Worm (Caenorhabditis elegans) whole organism, late embryonic: ENCODE data around the gene nhr-253.

Experiments used
- C38D4.7 ChIP-seq: fragments of 200-800 bp; sonication (Bioruptor generic); optimal IDR thresholded peaks from 2 replicates; lab custom pipeline; 2018; ENCODE audit warnings: mild to moderate bottlenecking, missing genetic modification characterization, moderate library complexity, missing compliant biosample characterization
- Y22D7AL.16 ChIP-seq: sonication (generic microtip); optimal IDR thresholded peaks from 2 replicates; lab custom pipeline; 2016; ENCODE audit warnings: missing genetic modification characterization, missing compliant biosample characterization
- ahr-1 ChIP-seq: sonication (generic microtip); optimal IDR thresholded peaks from 2 replicates; lab custom pipeline; 2016; ENCODE audit warnings: missing genetic modification characterization, missing compliant biosample characterization
- ama-1 ChIP-seq: fragments of 150-350 bp; optimal IDR thresholded peaks from 2 replicates; lab custom pipeline; 2014
- ceh-22 ChIP-seq: sonication (generic microtip); optimal IDR thresholded peaks from 2 replicates; lab custom pipeline; 2017; ENCODE audit warnings: missing biosample characterization, missing genetic modification characterization
- ceh-24 ChIP-seq: sonication (generic microtip); optimal IDR thresholded peaks from 2 replicates; lab custom pipeline; 2016; ENCODE audit warnings: mild to moderate bottlenecking, missing genetic modification characterization, missing compliant biosample characterization
- ceh-30 ChIP-seq: fragments of 150-350 bp; optimal IDR thresholded peaks from 2 replicates; lab custom pipeline; 2014; ENCODE audit warnings: missing biosample characterization, missing genetic modification characterization
- ceh-34 ChIP-seq: sonication (generic microtip); optimal IDR thresholded peaks from 2 replicates; lab custom pipeline; 2016; ENCODE audit warnings: mild to moderate bottlenecking, missing genetic modification characterization, missing compliant biosample characterization
- ceh-45 ChIP-seq: fragments of 200-800 bp; sonication (Bioruptor generic); IDR thresholded peaks from 2 replicates; pipeline ENCODE4 v1.3.6; 2022; ENCODE audit warnings: missing genetic modification reagents, missing genetic modification characterization, missing compliant biosample characterization
- ceh-6 ChIP-seq: fragments of 200-800 bp; sonication (Bioruptor generic); optimal IDR thresholded peaks from 2 replicates; lab custom pipeline; 2018; ENCODE audit warnings: mild to moderate bottlenecking, missing genetic modification characterization, missing compliant biosample characterization
- che-1 ChIP-seq: sonication (generic microtip); optimal IDR thresholded peaks from 2 replicates; lab custom pipeline; 2016; ENCODE audit warnings: mild to moderate bottlenecking, missing genetic modification characterization, missing compliant biosample characterization
- elt-2 ChIP-seq: sonication (generic microtip); optimal IDR thresholded peaks from 2 replicates; lab custom pipeline; 2016; ENCODE audit warnings: missing genetic modification reagents, missing genetic modification characterization, missing compliant biosample characterization
- elt-4 ChIP-seq: sonication (generic microtip); optimal IDR thresholded peaks from 2 replicates; lab custom pipeline; 2016; ENCODE audit warnings: missing genetic modification characterization, missing compliant biosample characterization
- fkh-6 ChIP-seq: sonication (generic microtip); optimal IDR thresholded peaks from 2 replicates; lab custom pipeline; 2016; ENCODE audit warnings: missing genetic modification characterization, missing compliant biosample characterization
- hlh-13 ChIP-seq: fragments of 200-800 bp; sonication (Bioruptor generic); optimal IDR thresholded peaks from 2 replicates; lab custom pipeline; 2018; ENCODE audit warnings: mild to moderate bottlenecking, missing genetic modification characterization, missing compliant biosample characterization
- hlh-30 ChIP-seq: sonication (generic microtip); optimal IDR thresholded peaks from 2 replicates; lab custom pipeline; 2017; ENCODE audit warnings: antibody characterized with exemption, missing genetic modification characterization, missing compliant biosample characterization; ENCODE audit not compliant: insufficient read depth
- madf-2 ChIP-seq: sonication (generic microtip); optimal IDR thresholded peaks from 2 replicates; lab custom pipeline; 2017; ENCODE audit warnings: missing genetic modification characterization, missing compliant biosample characterization
- mec-3 ChIP-seq: sonication (generic microtip); optimal IDR thresholded peaks from 2 replicates; lab custom pipeline; 2016; ENCODE audit warnings: borderline replicate concordance, missing genetic modification characterization, missing compliant biosample characterization
- nfya-1 ChIP-seq: sonication (generic microtip); optimal IDR thresholded peaks from 2 replicates; lab custom pipeline; 2017; ENCODE audit warnings: missing genetic modification characterization, mild to moderate bottlenecking, missing compliant biosample characterization, antibody characterized with exemption, moderate library complexity
- npax-4 ChIP-seq: sonication (generic microtip); optimal IDR thresholded peaks from 2 replicates; lab custom pipeline; 2016; ENCODE audit warnings: missing genetic modification characterization, missing compliant biosample characterization
- odd-2 ChIP-seq: sonication (generic microtip); optimal IDR thresholded peaks from 2 replicates; lab custom pipeline; 2017; ENCODE audit warnings: antibody characterized with exemption, mild to moderate bottlenecking, missing genetic modification characterization, missing compliant biosample characterization
- pha-4 ChIP-seq: fragments of 150-350 bp; optimal IDR thresholded peaks from 2 replicates; lab custom pipeline; 2018; ENCODE audit warnings: missing biosample characterization, missing genetic modification reagents, missing genetic modification characterization
- pqm-1 ChIP-seq: sonication (generic microtip); optimal IDR thresholded peaks from 2 replicates; lab custom pipeline; 2016; ENCODE audit warnings: missing genetic modification characterization, missing compliant biosample characterization
- pros-1 ChIP-seq: fragments of 150-350 bp; optimal IDR thresholded peaks from 2 replicates; lab custom pipeline; 2014; ENCODE audit warnings: missing biosample characterization, missing genetic modification reagents, missing genetic modification characterization
- ref-2 ChIP-seq: sonication (generic microtip); optimal IDR thresholded peaks from 2 replicates; lab custom pipeline; 2016; ENCODE audit warnings: missing genetic modification characterization, missing compliant biosample characterization
- rnt-1 ChIP-seq: sonication (generic microtip); optimal IDR thresholded peaks from 2 replicates; lab custom pipeline; 2016; ENCODE audit warnings: missing genetic modification characterization, missing compliant biosample characterization
- sdc-2 ChIP-seq: sonication (generic microtip); optimal IDR thresholded peaks from 2 replicates; lab custom pipeline; 2016; ENCODE audit warnings: missing genotype, missing genetic modification characterization, missing compliant biosample characterization
- sox-2 ChIP-seq: fragments of 200-800 bp; sonication (Bioruptor generic); IDR thresholded peaks from 2 replicates; pipeline ENCODE4 v1.3.6; 2022; ENCODE audit warnings: missing genetic modification reagents, missing genetic modification characterization, missing compliant biosample characterization
- syd-9 ChIP-seq: sonication (generic microtip); optimal IDR thresholded peaks from 2 replicates; lab custom pipeline; 2016; ENCODE audit warnings: mild to moderate bottlenecking, missing genetic modification characterization, moderate library complexity, missing compliant biosample characterization
- ttx-3 ChIP-seq: sonication (generic microtip); optimal IDR thresholded peaks from 2 replicates; lab custom pipeline; 2016; ENCODE audit warnings: missing genetic modification reagents, missing genetic modification characterization, missing compliant biosample characterization
- unc-3 ChIP-seq, 2 experiments: fragments of 200-800 bp in 1 of 2; sonication (Bioruptor generic) in 1 of 2; sonication (generic microtip) in 1 of 2; conservative IDR thresholded peaks in 1 of 2; optimal IDR thresholded peaks in 1 of 2; 2 replicates each; pipeline versions ENCODE4 v1.3.6 to Lab custom; 2016 to 2022; ENCODE audit warnings: missing compliant biosample characterization in 2 of 2, missing genetic modification characterization in 2 of 2, missing genetic modification reagents in 1 of 2
- unc-86 ChIP-seq: sonication (generic microtip); optimal IDR thresholded peaks from 2 replicates; lab custom pipeline; 2016; ENCODE audit warnings: missing genetic modification characterization, missing compliant biosample characterization
- ztf-16 ChIP-seq: sonication (generic microtip); optimal IDR thresholded peaks from 2 replicates; lab custom pipeline; 2017; ENCODE audit warnings: missing genetic modification characterization, missing compliant biosample characterization

The nhr-253 gene

ce11 chrV:378231-378630 lies 18.2 kb upstream of the nhr-253 start:
- no peak for TF ChIP-seq pqm-1 (tag; lab: Kevin White, UChicago)
- no peak for TF ChIP-seq elt-4
- no peak for TF ChIP-seq ceh-22 (tag; lab: Kevin White, UChicago)

- TF ChIP-seq odd-2 (tag; lab: Kevin White, UChicago), result no peak
- TF ChIP-seq nfya-1 (tag; lab: Kevin White, UChicago), result no peak
- no peak for TF ChIP-seq syd-9
- TF ChIP-seq, all 69 proteins: peak for 0
Observed at ce11 chrV:380186-380585, 16.2 kb upstream of the nhr-253 start, which contains the start of gene mltn-8. TSS of gene mltn-8 (minus strand) at chrV:380286.

- no peak for TF ChIP-seq Y22D7AL.16
- TF ChIP-seq ceh-24, result no peak
- no peak for TF ChIP-seq mec-3 (tag; lab: Kevin White, UChicago)
- TF ChIP-seq hlh-13 (GFP tag; lab: Kevin White, UChicago), result no peak
- no peak for TF ChIP-seq rnt-1 (tag; lab: Kevin White, UChicago)
- no peak for TF ChIP-seq sox-2 (GFP tag; lab: Robert Waterston, UW)
- no peak for TF ChIP-seq unc-86
- TF ChIP-seq ztf-16 (tag; lab: Kevin White, UChicago), result no peak
- TF ChIP-seq ahr-1 (tag; lab: Kevin White, UChicago), result no peak
- TF ChIP-seq ceh-30 (tag; lab: Kevin White, UChicago), result no peak
- no peak for TF ChIP-seq C38D4.7 (GFP tag; lab: Kevin White, UChicago)
- TF ChIP-seq ref-2, result no peak
- TF ChIP-seq pha-4 (tag; lab: Kevin White, UChicago), result no peak
- no peak for TF ChIP-seq ceh-34 (tag; lab: Kevin White, UChicago)
- no peak for TF ChIP-seq sdc-2 (tag; lab: Kevin White, UChicago)
Observed at ce11 chrV:381227-381950, 15.0 kb upstream of the nhr-253 start, which contains the start of gene ZK6.8. TSS of gene ZK6.8 (plus strand) at chrV:381908.

ce11 chrV:384511-384910 lies 11.9 kb upstream of the nhr-253 start:
- TF ChIP-seq madf-2 (tag; lab: Kevin White, UChicago) (no peak), elt-4 (no peak), che-1 (no peak), ttx-3 (tag; lab: Kevin White, UChicago) (no peak), hlh-30 (tag; lab: Kevin White, UChicago) (no peak), ref-2 (no peak), unc-3 (GFP tag; conservative IDR thresholded peaks at IDR 0.05; lab: Robert Waterston, UW) (no peak), unc-3 (tag; optimal IDR thresholded peaks at IDR 0.05; lab: Kevin White, UChicago) (no peak), syd-9 (no peak), npax-4 (no peak), ceh-6 (GFP tag; lab: Kevin White, UChicago) (no peak)
- TF ChIP-seq, all 69 proteins: peak for 0

- TF ChIP-seq fkh-6 (tag; lab: Kevin White, UChicago) (no peak), npax-4 (no peak), ceh-6 (GFP tag; lab: Kevin White, UChicago) (no peak), unc-3 (GFP tag; conservative IDR thresholded peaks at IDR 0.05; lab: Robert Waterston, UW) (no peak), unc-3 (tag; optimal IDR thresholded peaks at IDR 0.05; lab: Kevin White, UChicago) (no peak), ama-1 (lab: Kevin White, UChicago) (no peak), pros-1 (no peak), ceh-45 (GFP tag; lab: Robert Waterston, UW) (no peak), elt-2 (tag; lab: Kevin White, UChicago) (peak; percentile 59)
Observed at ce11 chrV:385488-385887, 10.9 kb upstream of the nhr-253 start, which contains the start of gene lipl-5. TSS of gene lipl-5 (plus strand) at chrV:385746.
